Worm (Caenorhabditis elegans) whole organism, L4 larva: ENCODE measurements around the gene fbxa-181.
A peak's percentile ranks its signal among the peaks of the same experiment; 100 is the strongest.

Experiments used
- D1046.2 ChIP-seq: fragments of 200-800 bp; sonication (Bioruptor generic); IDR thresholded peaks from 2 replicates; pipeline ENCODE4 v1.3.6; 2022; ENCODE audit warnings: missing genetic modification characterization, missing compliant biosample characterization
- F10B5.3 ChIP-seq: sonication (generic microtip); optimal IDR thresholded peaks from 2 replicates; lab custom pipeline; 2016; ENCODE audit warnings: mild to moderate bottlenecking, missing genetic modification characterization, missing compliant biosample characterization
- F26F4.8 ChIP-seq: fragments of 200-800 bp; sonication (Bioruptor generic); conservative IDR thresholded peaks from 2 replicates; pipeline ENCODE4 v1.3.6; 2022; ENCODE audit warnings: missing genetic modification characterization, missing compliant biosample characterization
- F49E8.2 ChIP-seq: sonication (generic microtip); optimal IDR thresholded peaks from 2 replicates; lab custom pipeline; 2016; ENCODE audit warnings: missing compliant biosample characterization, mild to moderate bottlenecking, missing genetic modification characterization, borderline replicate concordance
- T20F7.1 ChIP-seq: fragments of 200-800 bp; sonication (Bioruptor generic); optimal IDR thresholded peaks from 2 replicates; lab custom pipeline; 2018; ENCODE audit warnings: mild to moderate bottlenecking, missing genetic modification characterization, missing compliant biosample characterization
- Y48G9A.11 ChIP-seq: fragments of 200-800 bp; sonication (Bioruptor generic); IDR thresholded peaks from 2 replicates; pipeline ENCODE4 v1.3.6; 2022; ENCODE audit warnings: missing genetic modification reagents, missing genetic modification characterization, missing compliant biosample characterization
- Y5F2A.4 ChIP-seq: fragments of 200-800 bp; sonication (Bioruptor generic); optimal IDR thresholded peaks from 2 replicates; lab custom pipeline; 2018; ENCODE audit warnings: mild to moderate bottlenecking, missing genetic modification characterization, missing compliant biosample characterization
- Y75B8A.6 ChIP-seq: fragments of 200-800 bp; sonication (Bioruptor generic); IDR thresholded peaks from 2 replicates; pipeline ENCODE4 v1.3.6; 2022; ENCODE audit warnings: missing genetic modification reagents, missing genetic modification characterization, missing compliant biosample characterization
- ZK337.2 ChIP-seq: fragments of 200-800 bp; sonication (Bioruptor generic); IDR thresholded peaks from 2 replicates; pipeline ENCODE4 v1.3.6; 2022; ENCODE audit warnings: missing genetic modification reagents, missing genetic modification characterization, missing compliant biosample characterization
- ZK546.5 ChIP-seq, 2 experiments: sonication (generic microtip); optimal IDR thresholded peaks; 2 replicates each; lab custom pipeline; 2017; ENCODE audit warnings: missing biosample characterization in 2 of 2, missing genetic modification characterization in 2 of 2
- ama-1 ChIP-seq: fragments of 150-350 bp; optimal IDR thresholded peaks from 2 replicates; lab custom pipeline; 2014; ENCODE audit warnings: inconsistent platforms, mixed read lengths
- arid-1 ChIP-seq: fragments of 200-800 bp; sonication (Bioruptor generic); conservative IDR thresholded peaks from 2 replicates; pipeline ENCODE4 v1.3.6; 2022; ENCODE audit warnings: missing genetic modification reagents, missing genetic modification characterization, missing compliant biosample characterization
- attf-4 ChIP-seq: sonication (generic microtip); optimal IDR thresholded peaks from 3 replicates; lab custom pipeline; 2017; ENCODE audit warnings: missing biosample characterization, missing genetic modification characterization
- ceh-20 ChIP-seq: fragments of 200-800 bp; sonication (Bioruptor generic); IDR thresholded peaks from 2 replicates; pipeline ENCODE4 v1.3.6; 2022; ENCODE audit warnings: missing genetic modification reagents, missing genetic modification characterization, missing compliant biosample characterization
- ceh-62 ChIP-seq: sonication (generic microtip); optimal IDR thresholded peaks from 2 replicates; lab custom pipeline; 2017; ENCODE audit warnings: missing biosample characterization, missing genetic modification characterization
- ceh-82 ChIP-seq: sonication (generic microtip); optimal IDR thresholded peaks from 2 replicates; lab custom pipeline; 2017; ENCODE audit warnings: missing biosample characterization, missing genetic modification characterization
- ces-1 ChIP-seq: fragments of 150-350 bp; sonication (generic microtip); optimal IDR thresholded peaks from 4 replicates; lab custom pipeline; 2014; ENCODE audit warnings: missing biosample characterization, missing genetic modification reagents, missing genetic modification characterization
- daf-16 ChIP-seq, 3 experiments: sonication (generic microtip); optimal IDR thresholded peaks; 2 replicates each; lab custom pipeline; 2016 to 2017; ENCODE audit warnings: missing genetic modification characterization in 3 of 3, missing genetic modification reagents in 3 of 3, mild to moderate bottlenecking in 2 of 3, missing compliant biosample characterization in 2 of 3, missing biosample characterization in 1 of 3, moderate library complexity in 1 of 3
- daf-19 ChIP-seq: fragments of 200-800 bp; sonication (Bioruptor generic); conservative IDR thresholded peaks from 2 replicates; pipeline ENCODE4 v1.3.6; 2022; ENCODE audit warnings: missing genetic modification characterization, missing compliant biosample characterization
- daf-8 ChIP-seq: fragments of 200-800 bp; sonication (Bioruptor generic); IDR thresholded peaks from 2 replicates; pipeline ENCODE4 v1.3.6; 2022; ENCODE audit warnings: missing genetic modification characterization, missing compliant biosample characterization
- dmd-8 ChIP-seq: fragments of 200-800 bp; sonication (Bioruptor generic); IDR thresholded peaks from 2 replicates; pipeline ENCODE4 v1.3.6; 2022; ENCODE audit warnings: missing genetic modification characterization, missing compliant biosample characterization
- dmd-9 ChIP-seq: fragments of 200-800 bp; sonication (Bioruptor generic); IDR thresholded peaks from 2 replicates; pipeline ENCODE4 v1.3.6; 2022; ENCODE audit warnings: missing genetic modification reagents, missing genetic modification characterization, missing compliant biosample characterization
- dve-1 ChIP-seq: sonication (generic microtip); optimal IDR thresholded peaks from 2 replicates; lab custom pipeline; 2017; ENCODE audit warnings: antibody characterized with exemption, mild to moderate bottlenecking, missing genetic modification characterization, missing compliant biosample characterization; ENCODE audit not compliant: insufficient read depth
- egl-27 ChIP-seq: sonication (generic microtip); optimal IDR thresholded peaks from 3 replicates; lab custom pipeline; 2017; ENCODE audit warnings: missing biosample characterization, missing genetic modification reagents, missing genetic modification characterization
- fos-1 ChIP-seq: fragments of 150-350 bp; optimal IDR thresholded peaks from 2 replicates; lab custom pipeline; 2014; ENCODE audit warnings: missing biosample characterization, missing genetic modification characterization
- hlh-30 ChIP-seq: sonication (generic microtip); optimal IDR thresholded peaks from 2 replicates; lab custom pipeline; 2017; ENCODE audit warnings: antibody characterized with exemption, mild to moderate bottlenecking, missing genetic modification characterization, missing compliant biosample characterization; ENCODE audit not compliant: insufficient read depth
- jun-1 ChIP-seq: fragments of 150-350 bp; optimal IDR thresholded peaks from 2 replicates; lab custom pipeline; 2014; ENCODE audit warnings: missing biosample characterization, missing genetic modification reagents, missing genetic modification characterization
- lim-7 ChIP-seq: fragments of 200-800 bp; sonication (Bioruptor generic); IDR thresholded peaks from 2 replicates; pipeline ENCODE4 v1.3.6; 2022; ENCODE audit warnings: missing genetic modification characterization, missing compliant biosample characterization
- lin-1 ChIP-seq: fragments of 200-800 bp; sonication (Bioruptor generic); IDR thresholded peaks from 2 replicates; pipeline ENCODE4 v1.3.6; 2022; ENCODE audit warnings: missing genetic modification reagents, missing genetic modification characterization, missing compliant biosample characterization
- lin-15B ChIP-seq: fragments of 150-350 bp; sonication (generic microtip); optimal IDR thresholded peaks from 3 replicates; lab custom pipeline; 2014; ENCODE audit warnings: missing biosample characterization, missing genetic modification characterization
- lin-39 ChIP-seq: fragments of 150-350 bp; optimal IDR thresholded peaks from 2 replicates; lab custom pipeline; 2014; ENCODE audit warnings: missing biosample characterization, missing genetic modification reagents, missing genetic modification characterization
- mdt-29 ChIP-seq: fragments of 200-800 bp; sonication (Bioruptor generic); IDR thresholded peaks from 2 replicates; pipeline ENCODE4 v1.3.6; 2022; ENCODE audit warnings: missing genetic modification reagents, missing genetic modification characterization, missing compliant biosample characterization
- mep-1 ChIP-seq: fragments of 150-350 bp; sonication (generic microtip); optimal IDR thresholded peaks from 3 replicates; lab custom pipeline; 2014; ENCODE audit warnings: missing biosample characterization, missing genetic modification characterization
- mxl-3 ChIP-seq: fragments of 200-800 bp; sonication (Bioruptor generic); optimal IDR thresholded peaks from 2 replicates; lab custom pipeline; 2018; ENCODE audit warnings: mild to moderate bottlenecking, missing genetic modification characterization, missing compliant biosample characterization
- nhr-102 ChIP-seq: sonication (generic microtip); optimal IDR thresholded peaks from 2 replicates; lab custom pipeline; 2016; ENCODE audit warnings: mild to moderate bottlenecking, missing genetic modification characterization, moderate library complexity, missing compliant biosample characterization
- nhr-11 ChIP-seq: fragments of 150-350 bp; optimal IDR thresholded peaks from 2 replicates; lab custom pipeline; 2014; ENCODE audit warnings: missing biosample characterization, missing genetic modification characterization
- nhr-237 ChIP-seq: sonication (generic microtip); optimal IDR thresholded peaks from 2 replicates; lab custom pipeline; 2017; ENCODE audit warnings: missing biosample characterization, missing genetic modification characterization
- nhr-25 ChIP-seq: sonication (generic microtip); optimal IDR thresholded peaks from 2 replicates; lab custom pipeline; 2017; ENCODE audit warnings: missing genetic modification characterization, mild to moderate bottlenecking, missing compliant biosample characterization, antibody characterized with exemption, moderate library complexity, borderline replicate concordance; ENCODE audit not compliant: insufficient read depth
- nhr-42 ChIP-seq: fragments of 200-800 bp; sonication (Bioruptor generic); IDR thresholded peaks from 2 replicates; pipeline ENCODE4 v1.3.6; 2022; ENCODE audit warnings: missing genetic modification characterization, missing compliant biosample characterization
- nhr-6 ChIP-seq: fragments of 150-350 bp; optimal IDR thresholded peaks from 2 replicates; lab custom pipeline; 2014; ENCODE audit warnings: missing biosample characterization, missing genetic modification characterization
- nhr-76 ChIP-seq: fragments of 150-350 bp; optimal IDR thresholded peaks from 2 replicates; lab custom pipeline; 2014; ENCODE audit warnings: missing biosample characterization, missing genetic modification characterization
- pha-4 ChIP-seq, 2 experiments: fragments of 150-350 bp in 1 of 2; fragments of 200-800 bp in 1 of 2; sonication (Bioruptor generic) in 1 of 2; IDR thresholded peaks in 1 of 2; optimal IDR thresholded peaks in 1 of 2; 2 replicates each; pipeline versions ENCODE4 v1.3.6 to Lab custom; 2014 to 2022; ENCODE audit warnings: missing genetic modification characterization in 2 of 2, missing genetic modification reagents in 2 of 2, missing biosample characterization in 1 of 2, missing compliant biosample characterization in 1 of 2
- php-3 ChIP-seq: fragments of 200-800 bp; sonication (Bioruptor generic); IDR thresholded peaks from 2 replicates; pipeline ENCODE4 v1.3.6; 2022; ENCODE audit warnings: missing genetic modification reagents, missing genetic modification characterization, missing compliant biosample characterization
- pqm-1 ChIP-seq: sonication (generic microtip); optimal IDR thresholded peaks from 2 replicates; lab custom pipeline; 2017; ENCODE audit warnings: missing biosample characterization, missing genetic modification characterization
- sdz-12 ChIP-seq: fragments of 200-800 bp; sonication (Bioruptor generic); optimal IDR thresholded peaks from 2 replicates; lab custom pipeline; 2018; ENCODE audit warnings: mild to moderate bottlenecking, missing genetic modification characterization, missing compliant biosample characterization
- snpc-1.2 ChIP-seq: fragments of 200-800 bp; sonication (Bioruptor generic); IDR thresholded peaks from 2 replicates; pipeline ENCODE4 v1.3.6; 2022; ENCODE audit warnings: missing genetic modification reagents, missing genetic modification characterization, missing compliant biosample characterization
- tag-97 ChIP-seq: fragments of 200-800 bp; sonication (Bioruptor generic); IDR thresholded peaks from 2 replicates; pipeline ENCODE4 v1.3.6; 2022; ENCODE audit warnings: missing genetic modification characterization, missing compliant biosample characterization
- unc-39 ChIP-seq: sonication (generic microtip); optimal IDR thresholded peaks from 2 replicates; lab custom pipeline; 2017; ENCODE audit warnings: missing biosample characterization, missing genetic modification characterization
- vab-7 ChIP-seq: fragments of 200-800 bp; sonication (Bioruptor generic); IDR thresholded peaks from 2 replicates; pipeline ENCODE4 v1.3.6; 2022; ENCODE audit warnings: missing genetic modification reagents, missing genetic modification characterization, missing compliant biosample characterization
- zfp-2 ChIP-seq: sonication (generic microtip); optimal IDR thresholded peaks from 2 replicates; lab custom pipeline; 2016; ENCODE audit warnings: mild to moderate bottlenecking, missing genetic modification characterization, missing compliant biosample characterization
- zip-2 ChIP-seq: fragments of 150-350 bp; optimal IDR thresholded peaks from 2 replicates; lab custom pipeline; 2014; ENCODE audit warnings: missing biosample characterization, missing genetic modification characterization

Gene fbxa-181

DNA sequence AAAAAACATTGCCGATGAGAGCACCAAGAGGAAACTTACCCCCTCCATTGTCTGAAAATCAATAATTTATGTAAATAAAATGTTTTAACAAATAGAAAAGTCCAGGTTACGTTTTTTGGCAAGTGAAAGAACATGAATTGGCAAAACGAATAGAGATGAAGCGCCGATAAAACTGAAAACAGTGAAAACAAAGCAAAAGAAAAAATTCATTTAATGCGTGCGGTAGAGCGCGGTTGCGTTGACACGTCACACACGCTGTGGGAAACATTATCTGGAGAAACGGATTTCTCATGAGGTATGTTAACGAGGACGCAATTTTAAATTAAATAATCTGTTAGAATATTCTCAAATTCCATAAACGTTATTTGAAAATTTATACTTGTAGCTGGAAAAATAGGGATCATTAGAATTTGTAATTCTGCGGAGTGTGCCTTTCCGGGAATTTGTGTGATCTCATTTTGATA lies 10.4 kb upstream of the fbxa-181 start, which contains the start of gene zipt-9:
Gene zipt-9, minus strand, starts transcription at position 51 of the 464 bp plus-strand sequence.
- TF ChIP-seq nhr-237 (tag; lab: Kevin White, UChicago) (no peak), mep-1 (tag; lab: Kevin White, UChicago) (peak; percentile 81), dve-1 (tag; lab: Kevin White, UChicago) (peak; percentile 88), attf-4 (tag; lab: Kevin White, UChicago) (no peak), pqm-1 (no peak), egl-27 (no peak), nhr-102 (tag; lab: Kevin White, UChicago) (no peak), dmd-8 (GFP tag; lab: Robert Waterston, UW) (no peak), T20F7.1 (GFP tag; lab: Kevin White, UChicago) (peak; percentile 77), mdt-29 (no peak), ZK546.5 (tag; optimal IDR thresholded peaks at IDR 0.05; lab: Kevin White, UChicago) (no peak), nhr-76 (tag; lab: Kevin White, UChicago) (no peak), D1046.2 (GFP tag; lab: Robert Waterston, UW) (no peak), lin-39 (tag; lab: Kevin White, UChicago) (no peak), php-3 (GFP tag; lab: Robert Waterston, UW) (no peak), dmd-9 (peak; percentile 46; the same call in 1 of the 2 replicates), nhr-25 (no peak), ceh-82 (tag; lab: Kevin White, UChicago) (no peak), mxl-3 (peak; percentile 74), daf-16 (GFP tag; optimal IDR thresholded peaks at IDR 0.05; lab: Kevin White, UChicago) (no peak), daf-16 (tag; optimal IDR thresholded peaks at IDR 0.05; lab: Kevin White, UChicago) (peak; percentile 46), daf-19 (no peak), nhr-6 (tag; lab: Kevin White, UChicago) (peak; percentile 89), nhr-42 (GFP tag; lab: Robert Waterston, UW) (no peak), ces-1 (peak; percentile 62), sdz-12 (GFP tag; lab: Kevin White, UChicago) (no peak), lim-7 (GFP tag; lab: Robert Waterston, UW) (no peak), lin-1 (GFP tag; lab: Robert Waterston, UW) (0 out of 2 replicates have a peak, but pooled peaks have one; percentile 46), hlh-30 (tag; lab: Kevin White, UChicago) (no peak), Y5F2A.4 (GFP tag; lab: Kevin White, UChicago) (no peak), daf-8 (GFP tag; lab: Robert Waterston, UW) (no peak), ZK337.2 (GFP tag; lab: Robert Waterston, UW) (peak; percentile 73; the same call in 1 of the 2 replicates), F49E8.2 (no peak), nhr-11 (peak; percentile 56), Y48G9A.11 (GFP tag; lab: Robert Waterston, UW) (no peak), lin-15B (peak; percentile 24), F10B5.3 (no peak), pha-4 (GFP tag; IDR thresholded peaks at IDR 0.05; lab: Robert Waterston, UW) (no peak), pha-4 (tag; optimal IDR thresholded peaks at IDR 0.05; lab: Kevin White, UChicago) (no peak), ceh-62 (tag; lab: Kevin White, UChicago) (no peak), fos-1 (tag; lab: Kevin White, UChicago) (no peak), jun-1 (peak; percentile 1), F26F4.8 (GFP tag; lab: Robert Waterston, UW) (no peak), tag-97 (no peak), Y75B8A.6 (no peak), arid-1 (no peak), ama-1 (no peak), ceh-20 (GFP tag; lab: Robert Waterston, UW) (0 out of 2 replicates have a peak, but pooled peaks have one; percentile 49), zip-2 (no peak), snpc-1.2 (no peak), zfp-2 (tag; lab: Kevin White, UChicago) (no peak), vab-7 (GFP tag; lab: Robert Waterston, UW) (peak; percentile 56; the same call in 1 of the 2 replicates), unc-39 (no peak)
